Worm (Caenorhabditis elegans) whole organism, midembryonic: ENCODE data around the gene R04A9.7.

Experiments
- T22C8.4 ChIP-seq: fragments of 200-800 bp; sonication (Bioruptor generic); IDR thresholded peaks from 2 replicates; pipeline ENCODE4 v1.3.6; 2022; ENCODE audit warnings: missing genetic modification characterization, missing compliant biosample characterization
- flt-1 ChIP-seq: fragments of 200-800 bp; sonication (Bioruptor generic); IDR thresholded peaks from 2 replicates; pipeline ENCODE4 v1.3.6; 2022; ENCODE audit warnings: missing genetic modification characterization, missing compliant biosample characterization
- ref-1 ChIP-seq: fragments of 200-800 bp; sonication (Bioruptor generic); conservative IDR thresholded peaks from 2 replicates; pipeline ENCODE4 v1.3.6; 2022; ENCODE audit warnings: missing genetic modification reagents, missing genetic modification characterization, missing compliant biosample characterization
- tab-1 ChIP-seq: fragments of 200-800 bp; sonication (Bioruptor generic); IDR thresholded peaks from 2 replicates; pipeline ENCODE4 v1.3.6; 2022; ENCODE audit warnings: missing genetic modification characterization, missing compliant biosample characterization

DNA sequence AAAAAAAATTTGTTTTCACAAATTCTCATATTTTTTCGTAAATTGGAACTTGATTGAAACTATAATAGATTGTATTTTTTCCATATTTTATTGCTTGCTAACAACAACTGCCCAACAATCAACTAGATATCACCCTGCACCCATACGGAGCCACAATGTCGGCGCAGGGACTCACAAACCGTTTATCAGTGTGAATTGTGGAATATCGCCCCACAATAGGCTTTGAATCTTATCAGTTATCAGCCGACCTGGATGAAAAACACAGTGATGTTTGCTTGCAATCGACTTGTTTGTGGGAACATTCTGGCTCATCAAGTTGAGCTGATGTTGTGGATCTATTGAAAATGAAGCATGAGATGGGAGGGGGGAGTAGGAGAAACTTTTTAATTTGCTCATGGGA lies 44.3 kb upstream of the R04A9.7 start:
- no peak for TF ChIP-seq T22C8.4 (GFP tag; lab: Robert Waterston, UW)
- no peak for TF ChIP-seq tab-1
- TF ChIP-seq flt-1 (GFP tag; lab: Robert Waterston, UW): no peak
- no peak for TF ChIP-seq ref-1 (GFP tag; lab: Robert Waterston, UW)
